Fruit fly (Drosophila melanogaster): ENCODE measurements around the gene Ing5.

DNA sequence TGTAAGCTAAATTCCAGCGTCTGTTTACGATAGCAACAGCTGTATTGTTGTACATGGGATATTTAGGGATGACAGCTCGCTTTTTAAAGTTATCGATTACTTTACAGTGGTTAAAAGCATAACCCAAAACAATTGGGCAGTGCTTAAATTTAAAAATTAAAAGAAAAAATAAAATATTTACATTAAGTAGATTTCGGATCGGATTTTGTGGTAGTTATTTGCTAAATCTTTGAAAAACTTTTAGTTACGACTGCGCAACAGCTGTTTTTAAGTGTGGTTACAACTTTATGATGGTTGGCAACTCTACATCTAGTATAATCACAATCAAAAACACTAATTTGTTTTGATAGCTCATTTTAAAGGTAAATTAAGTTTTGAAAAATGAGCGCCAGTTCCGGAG lies at the start of gene Ing5, which contains the start of gene CG7099:
- TF ChIP-seq psq (GFP tag; optimal IDR thresholded peaks at IDR 0.05) = peak; percentile 93
- peak; percentile 63 for TF ChIP-seq CG32264 (GFP tag; optimal IDR thresholded peaks at IDR 0.05)
- peak; percentile 97 for TF ChIP-seq HLH106 (tag; optimal IDR thresholded peaks at IDR 0.05)

Data from whole organism, wandering third instar larva.